Worm (Caenorhabditis elegans) whole organism, early embryonic: ENCODE results near the gene fbxc-30.

Source experiments
- B0310.2 ChIP-seq: sonication (generic microtip); optimal IDR thresholded peaks from 2 replicates; lab custom pipeline; 2016; ENCODE audit warnings: mild to moderate bottlenecking, missing genetic modification characterization, missing compliant biosample characterization
- F13C5.2 ChIP-seq: sonication (generic microtip); optimal IDR thresholded peaks from 2 replicates; lab custom pipeline; 2017; ENCODE audit warnings: mild to moderate bottlenecking, missing genetic modification characterization, inconsistent platforms, missing compliant biosample characterization
- aly-1 ChIP-seq: sonication (generic microtip); optimal IDR thresholded peaks from 2 replicates; lab custom pipeline; 2016; ENCODE audit warnings: missing genetic modification characterization, missing compliant biosample characterization
- ama-1 ChIP-seq: fragments of 150-350 bp; optimal IDR thresholded peaks from 2 replicates; lab custom pipeline; 2014
- ceh-13 ChIP-seq: fragments of 200-800 bp; sonication (Bioruptor generic); optimal IDR thresholded peaks from 2 replicates; lab custom pipeline; 2018; ENCODE audit warnings: mild to moderate bottlenecking, missing genetic modification characterization, missing compliant biosample characterization
- ceh-36 ChIP-seq: sonication (generic microtip); optimal IDR thresholded peaks from 2 replicates; lab custom pipeline; 2016; ENCODE audit warnings: missing genetic modification characterization, inconsistent platforms, missing compliant biosample characterization
- ets-7 ChIP-seq: sonication (generic microtip); optimal IDR thresholded peaks from 2 replicates; lab custom pipeline; 2016; ENCODE audit warnings: missing genotype, missing genetic modification characterization, missing compliant biosample characterization
- flt-1 ChIP-seq: fragments of 200-800 bp; sonication (Bioruptor generic); IDR thresholded peaks from 2 replicates; pipeline ENCODE4 v1.3.6; 2022; ENCODE audit warnings: missing genetic modification characterization, missing compliant biosample characterization
- hmbx-1 ChIP-seq: sonication (generic microtip); optimal IDR thresholded peaks from 2 replicates; lab custom pipeline; 2016; ENCODE audit warnings: mild to moderate bottlenecking, missing genetic modification characterization, missing compliant biosample characterization
- hmg-4 ChIP-seq: fragments of 200-800 bp; sonication (Bioruptor generic); optimal IDR thresholded peaks from 2 replicates; lab custom pipeline; 2018; ENCODE audit warnings: mild to moderate bottlenecking, missing genetic modification characterization, missing compliant biosample characterization
- hnd-1 ChIP-seq: sonication (generic microtip); optimal IDR thresholded peaks from 2 replicates; lab custom pipeline; 2016; ENCODE audit warnings: missing genetic modification characterization, missing compliant biosample characterization
- pes-1 ChIP-seq: fragments of 200-800 bp; sonication (Bioruptor generic); IDR thresholded peaks from 2 replicates; pipeline ENCODE4 v1.3.6; 2022; ENCODE audit warnings: missing genetic modification reagents, missing genetic modification characterization, missing compliant biosample characterization
- scrt-1 ChIP-seq: fragments of 200-800 bp; sonication (Bioruptor generic); IDR thresholded peaks from 2 replicates; pipeline ENCODE4 v1.3.6; 2022; ENCODE audit warnings: missing genetic modification characterization, missing compliant biosample characterization
- sea-1 ChIP-seq: fragments of 200-800 bp; sonication (Bioruptor generic); conservative IDR thresholded peaks from 2 replicates; pipeline ENCODE4 v1.3.6; 2022; ENCODE audit warnings: missing genetic modification characterization, missing compliant biosample characterization
- tbx-11 ChIP-seq: fragments of 200-800 bp; sonication (Bioruptor generic); IDR thresholded peaks from 2 replicates; pipeline ENCODE4 v1.3.6; 2022; ENCODE audit warnings: missing genetic modification characterization, missing compliant biosample characterization
- tbx-37 ChIP-seq: fragments of 200-800 bp; sonication (Bioruptor generic); conservative IDR thresholded peaks from 2 replicates; pipeline ENCODE4 v1.3.6; 2022; ENCODE audit warnings: missing genetic modification reagents, missing genetic modification characterization, missing compliant biosample characterization
- tra-4 ChIP-seq: sonication (generic microtip); optimal IDR thresholded peaks from 2 replicates; lab custom pipeline; 2017; ENCODE audit warnings: missing genetic modification characterization, missing compliant biosample characterization

fbxc-30 gene

ce11 chrII:917324-917723 lies at the start of gene fbxc-30:
TSS of gene fbxc-30 (plus strand) at chrII:917624.
- no peak for TF ChIP-seq pes-1 (GFP tag; lab: Robert Waterston, UW)
- TF ChIP-seq hnd-1 (tag; lab: Kevin White, UChicago): no peak
- TF ChIP-seq tbx-37: no peak
- TF ChIP-seq aly-1 (tag; lab: Kevin White, UChicago): no peak
- TF ChIP-seq scrt-1 (GFP tag; lab: Robert Waterston, UW): no peak
- TF ChIP-seq tbx-11: no peak
- TF ChIP-seq flt-1: no peak
- no peak for TF ChIP-seq ama-1 (lab: Kevin White, UChicago)
- no peak for TF ChIP-seq ceh-36 (tag; lab: Kevin White, UChicago)
- TF ChIP-seq B0310.2 (tag; lab: Kevin White, UChicago): no peak
- no peak for TF ChIP-seq F13C5.2 (tag; lab: Kevin White, UChicago)
- no peak for TF ChIP-seq sea-1 (GFP tag; lab: Robert Waterston, UW)
- no peak for TF ChIP-seq ceh-13 (GFP tag; lab: Kevin White, UChicago)
- TF ChIP-seq hmbx-1: no peak
- TF ChIP-seq tra-4 (tag; lab: Kevin White, UChicago): no peak
- no peak for TF ChIP-seq hmg-4 (GFP tag; lab: Kevin White, UChicago)

ce11 chrII:868240-868864 lies 49.1 kb upstream of the fbxc-30 start, which contains the start of gene fbxc-51:
TSS of gene fbxc-51 (plus strand) at chrII:868814.
- TF ChIP-seq B0310.2 (tag; lab: Kevin White, UChicago): no peak
- no peak for TF ChIP-seq tbx-37
- no peak for TF ChIP-seq aly-1 (tag; lab: Kevin White, UChicago)
- TF ChIP-seq hmg-4 (GFP tag; lab: Kevin White, UChicago): no peak
- no peak for TF ChIP-seq tbx-11
- TF ChIP-seq sea-1 (GFP tag; lab: Robert Waterston, UW): no peak
- TF ChIP-seq ama-1 (lab: Kevin White, UChicago): no peak
- TF ChIP-seq ceh-13 (GFP tag; lab: Kevin White, UChicago): no peak
- TF ChIP-seq flt-1: no peak
- no peak for TF ChIP-seq F13C5.2 (tag; lab: Kevin White, UChicago)
- no peak for TF ChIP-seq hnd-1 (tag; lab: Kevin White, UChicago)
- TF ChIP-seq hmbx-1: no peak
- TF ChIP-seq ceh-36 (tag; lab: Kevin White, UChicago): no peak
- no peak for TF ChIP-seq tra-4 (tag; lab: Kevin White, UChicago)
- no peak for TF ChIP-seq scrt-1 (GFP tag; lab: Robert Waterston, UW)
- TF ChIP-seq ets-7 (tag; lab: Kevin White, UChicago): no peak
- no peak for TF ChIP-seq pes-1 (GFP tag; lab: Robert Waterston, UW)

DNA sequence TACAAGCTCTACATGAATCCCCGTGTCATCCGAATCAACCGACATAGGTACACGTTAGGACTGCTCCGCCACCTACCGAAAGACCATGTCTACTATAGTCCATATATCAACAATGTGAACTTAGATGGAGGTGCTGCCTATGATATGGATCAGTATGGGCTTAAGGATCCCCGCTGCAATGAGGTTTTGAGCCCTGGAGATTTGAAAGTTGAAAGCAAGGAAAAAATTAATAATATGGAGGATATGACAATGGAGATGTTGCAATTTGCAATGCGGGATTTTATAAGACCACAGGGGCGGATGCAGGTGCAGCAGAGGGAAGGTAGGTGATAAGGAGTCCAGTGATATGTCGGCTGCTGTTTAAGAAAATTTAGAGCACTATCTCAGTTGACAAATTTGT lies 48.1 kb upstream of the fbxc-30 start:
- TF ChIP-seq hnd-1 (tag; lab: Kevin White, UChicago) (no peak), scrt-1 (GFP tag; lab: Robert Waterston, UW) (no peak), sea-1 (GFP tag; lab: Robert Waterston, UW) (no peak), B0310.2 (tag; lab: Kevin White, UChicago) (no peak), F13C5.2 (tag; lab: Kevin White, UChicago) (no peak), ceh-36 (tag; lab: Kevin White, UChicago) (no peak), ama-1 (lab: Kevin White, UChicago) (no peak), ets-7 (tag; lab: Kevin White, UChicago) (no peak), flt-1 (no peak), ceh-13 (GFP tag; lab: Kevin White, UChicago) (no peak), aly-1 (tag; lab: Kevin White, UChicago) (no peak), pes-1 (GFP tag; lab: Robert Waterston, UW) (no peak), tbx-37 (no peak), hmbx-1 (no peak), tra-4 (tag; lab: Kevin White, UChicago) (no peak)

DNA sequence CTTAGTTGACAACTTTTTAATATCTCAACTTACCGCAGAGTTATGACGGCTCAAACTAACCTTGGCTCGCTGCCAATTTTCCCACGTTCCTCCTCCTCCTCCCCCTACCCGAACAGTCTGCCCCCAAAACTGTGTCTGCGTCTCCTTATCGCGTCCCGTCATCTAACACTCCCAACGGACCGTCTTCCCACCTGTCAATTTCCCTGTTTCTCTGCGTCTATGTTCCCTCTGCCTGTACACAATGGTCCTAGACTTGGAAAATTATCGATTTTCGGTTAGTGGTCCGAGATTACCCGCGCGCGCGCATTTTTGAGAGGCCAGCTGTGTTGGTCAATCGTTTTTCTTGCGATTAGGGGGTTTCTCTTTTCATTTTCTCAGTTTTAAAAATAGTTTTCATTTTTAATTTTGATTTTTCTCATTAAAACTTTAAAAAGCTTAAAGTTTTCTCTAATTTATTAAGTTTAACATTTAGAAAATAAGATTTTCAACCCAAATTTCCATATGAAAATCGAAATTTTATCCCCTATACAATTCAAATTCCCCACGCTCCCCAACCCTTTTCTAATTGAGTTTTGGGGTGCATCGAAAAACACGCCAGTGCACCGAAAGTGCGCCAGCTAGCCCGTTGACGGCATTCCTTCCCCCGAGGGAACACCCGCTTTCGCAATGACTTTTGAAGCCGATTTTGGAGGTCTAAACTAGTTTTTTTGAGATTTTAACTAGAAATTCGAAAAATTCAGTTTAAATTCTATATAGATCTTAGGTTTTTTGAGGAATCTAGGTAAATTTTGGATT lies 44.2 kb upstream of the fbxc-30 start, which contains the start of gene alg-2:
Gene alg-2 (plus strand): TSS at position 220 of the 795 bp plus-strand sequence.
- no peak for TF ChIP-seq ama-1 (lab: Kevin White, UChicago)
- TF ChIP-seq pes-1 (GFP tag; lab: Robert Waterston, UW): peak; percentile 61

- TF ChIP-seq ama-1 (lab: Kevin White, UChicago) (no peak), ceh-13 (GFP tag; lab: Kevin White, UChicago) (no peak), tbx-11 (no peak), F13C5.2 (tag; lab: Kevin White, UChicago) (no peak), B0310.2 (tag; lab: Kevin White, UChicago) (no peak), sea-1 (GFP tag; lab: Robert Waterston, UW) (no peak), hnd-1 (tag; lab: Kevin White, UChicago) (no peak), ets-7 (tag; lab: Kevin White, UChicago) (no peak), pes-1 (GFP tag; lab: Robert Waterston, UW) (no peak), tra-4 (tag; lab: Kevin White, UChicago) (no peak), ceh-36 (tag; lab: Kevin White, UChicago) (no peak)
Observed at ce11 chrII:875739-876138, 41.7 kb upstream of the fbxc-30 start.

DNA sequence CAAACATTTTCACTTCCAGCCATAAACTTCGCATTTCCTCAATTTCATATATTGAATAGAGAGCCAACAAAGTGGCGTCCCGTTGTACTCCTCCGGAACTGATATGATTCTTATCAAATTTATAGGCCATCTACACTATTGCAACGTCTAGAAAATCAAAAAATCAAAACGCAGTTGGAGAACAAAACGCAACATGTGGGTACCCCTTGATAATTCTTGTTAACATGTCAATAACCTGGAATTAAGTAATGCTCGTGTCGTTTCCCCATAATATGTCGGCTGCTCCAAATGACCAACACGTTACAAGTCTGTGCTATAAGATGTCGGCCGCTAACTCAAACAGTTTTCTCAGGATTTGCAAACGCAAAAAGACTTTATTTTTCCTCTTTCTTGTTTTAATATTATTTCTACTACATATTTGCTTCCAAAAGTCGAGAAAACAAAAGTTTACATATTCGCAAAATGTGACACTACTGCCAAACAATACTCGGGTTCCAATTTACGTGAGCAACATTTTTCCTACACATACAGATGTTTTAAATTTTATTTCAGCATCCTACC lies 36.7 kb upstream of the fbxc-30 start:
- TF ChIP-seq ets-7 (tag; lab: Kevin White, UChicago): no peak
- TF ChIP-seq tbx-11: no peak
- TF ChIP-seq B0310.2 (tag; lab: Kevin White, UChicago): no peak
- no peak for TF ChIP-seq tra-4 (tag; lab: Kevin White, UChicago)
- TF ChIP-seq aly-1 (tag; lab: Kevin White, UChicago): no peak
